Worm (Caenorhabditis elegans): ENCODE data around the gene plp-1.

plp-1 gene

ce11 chrIV:7612523-7612922 lies 20.6 kb upstream of the plp-1 start:
- no peak for TF ChIP-seq zip-4 (GFP tag; optimal IDR thresholded peaks at IDR 0.05)
- TF ChIP-seq vab-15 (tag; optimal IDR thresholded peaks at IDR 0.05), result no peak
- TF ChIP-seq lin-35 (GFP tag; optimal IDR thresholded peaks at IDR 0.05), result no peak
- peak; percentile 3 for TF ChIP-seq swsn-7 (tag; optimal IDR thresholded peaks at IDR 0.05)
- TF ChIP-seq unc-86 (tag; optimal IDR thresholded peaks at IDR 0.05), result peak; percentile 12
- no peak for TF ChIP-seq lin-13 (GFP tag; optimal IDR thresholded peaks at IDR 0.05)
- no peak for TF ChIP-seq sox-4 (tag; optimal IDR thresholded peaks at IDR 0.05)
- TF ChIP-seq snpc-4 (tag; optimal IDR thresholded peaks at IDR 0.05), result no peak
- no peak for TF ChIP-seq hpl-2 (GFP tag; optimal IDR thresholded peaks at IDR 0.05)
- no peak for TF ChIP-seq rnt-1 (tag; optimal IDR thresholded peaks at IDR 0.05)
- no peak for TF ChIP-seq skn-1 (tag; optimal IDR thresholded peaks at IDR 0.05)
- TF ChIP-seq tbx-2 (tag; optimal IDR thresholded peaks at IDR 0.05), result peak; percentile 47
- no peak for TF ChIP-seq aly-2 (tag; optimal IDR thresholded peaks at IDR 0.05)
- TF ChIP-seq ama-1 (optimal IDR thresholded peaks at IDR 0.05), result no peak
- TF ChIP-seq egl-13 (tag; optimal IDR thresholded peaks at IDR 0.05), result no peak
- TF ChIP-seq blmp-1 (tag; optimal IDR thresholded peaks at IDR 0.05), result no peak
- no peak for TF ChIP-seq tlp-1 (tag; optimal IDR thresholded peaks at IDR 0.05)
- no peak for TF ChIP-seq egl-27 (tag; optimal IDR thresholded peaks at IDR 0.05)
- TF ChIP-seq pqm-1 (tag; optimal IDR thresholded peaks at IDR 0.05), result no peak
- no peak for TF ChIP-seq grh-1 (GFP tag; IDR thresholded peaks at IDR 0.05)
- no peak for TF ChIP-seq C34B4.2 (tag; optimal IDR thresholded peaks at IDR 0.05)
- no peak for TF ChIP-seq ceh-82 (tag; optimal IDR thresholded peaks at IDR 0.05)
- TF ChIP-seq mef-2 (tag; optimal IDR thresholded peaks at IDR 0.05), result no peak
- TF ChIP-seq xbp-1 (tag; optimal IDR thresholded peaks at IDR 0.05), result no peak
- TF ChIP-seq ztf-11 (tag; optimal IDR thresholded peaks at IDR 0.05), result no peak
- TF ChIP-seq mdl-1 (tag; optimal IDR thresholded peaks at IDR 0.05), result no peak
- TF ChIP-seq nhr-19 (GFP tag; conservative IDR thresholded peaks at IDR 0.05), result no peak
- peak; percentile 70 for TF ChIP-seq lin-14 (GFP tag; optimal IDR thresholded peaks at IDR 0.05)
- TF ChIP-seq unc-98 (GFP tag; IDR thresholded peaks at IDR 0.05), result no peak
- no peak for TF ChIP-seq unc-30 (tag; optimal IDR thresholded peaks at IDR 0.05)
- TF ChIP-seq nhr-12 (tag; optimal IDR thresholded peaks at IDR 0.05), result no peak
- TF ChIP-seq unc-130 (tag; optimal IDR thresholded peaks at IDR 0.05), result no peak
- peak; percentile 54 for TF ChIP-seq nhr-47 (tag; optimal IDR thresholded peaks at IDR 0.05)
- TF ChIP-seq sup-37 (GFP tag; optimal IDR thresholded peaks at IDR 0.05), result no peak
- no peak for TF ChIP-seq isw-1 (GFP tag; IDR thresholded peaks at IDR 0.05)
- no peak for TF ChIP-seq Y116A8C.19 (tag; optimal IDR thresholded peaks at IDR 0.05; ENCODE audit: borderline replicate concordance)
- TF ChIP-seq nhr-90 (tag; optimal IDR thresholded peaks at IDR 0.05; ENCODE audit: poor library complexity), result no peak
- TF ChIP-seq ets-5 (GFP tag; IDR thresholded peaks at IDR 0.05), result no peak
- TF ChIP-seq hlh-4 (tag; optimal IDR thresholded peaks at IDR 0.05), result no peak
- TF ChIP-seq alr-1 (tag; optimal IDR thresholded peaks at IDR 0.05; ENCODE audit: borderline replicate concordance), result no peak
- no peak for TF ChIP-seq fkh-4 (tag; optimal IDR thresholded peaks at IDR 0.05; ENCODE audit: borderline replicate concordance)
- TF ChIP-seq F16B12.6 (tag; optimal IDR thresholded peaks at IDR 0.05), result no peak
- no peak for TF ChIP-seq lsy-2 (tag; optimal IDR thresholded peaks at IDR 0.05)
- no peak for TF ChIP-seq nhr-77 (tag; optimal IDR thresholded peaks at IDR 0.05)
- no peak for TF ChIP-seq dsc-1 (tag; optimal IDR thresholded peaks at IDR 0.05)
- no peak for TF ChIP-seq unc-62 (GFP tag; optimal IDR thresholded peaks at IDR 0.05)
- no peak for TF ChIP-seq efl-1 (optimal IDR thresholded peaks at IDR 0.05)
- TF ChIP-seq efl-1 (GFP tag; optimal IDR thresholded peaks at IDR 0.05 in 1 of 2), result peak in 1 of 2 experiments; percentile 3
- TF ChIP-seq zag-1 (tag; optimal IDR thresholded peaks at IDR 0.05), result no peak
- TF ChIP-seq mep-1 (tag; optimal IDR thresholded peaks at IDR 0.05), result no peak
- TF ChIP-seq fos-1 (tag; optimal IDR thresholded peaks at IDR 0.05), result no peak
- TF ChIP-seq pag-3 (tag; optimal IDR thresholded peaks at IDR 0.05; ENCODE audit: borderline replicate concordance, insufficient read depth), result no peak
- TF ChIP-seq sptf-1 (tag; optimal IDR thresholded peaks at IDR 0.05), result no peak
- no peak for TF ChIP-seq ceh-63 (GFP tag; optimal IDR thresholded peaks at IDR 0.05)
- no peak for TF ChIP-seq ceh-88 (GFP tag; IDR thresholded peaks at IDR 0.05)
